Fruit fly (Drosophila melanogaster) whole organism, embryonic: ENCODE measurements around the gene Rpn2.

Source experiments
- Antp ChIP-seq: fragments of 200-800 bp; sonication (Bioruptor generic); optimal IDR thresholded peaks from 3 replicates; lab custom pipeline; 2016; ENCODE audit warnings: missing biosample characterization, missing genetic modification characterization
- Atf-2 ChIP-seq: fragments of 200-800 bp; sonication (Bioruptor generic); optimal IDR thresholded peaks from 2 replicates; lab custom pipeline; 2016; ENCODE audit warnings: missing biosample characterization, missing genetic modification characterization
- CG10462 ChIP-seq: fragments of 200-800 bp; sonication (Bioruptor generic); optimal IDR thresholded peaks from 2 replicates; lab custom pipeline; 2016; ENCODE audit warnings: missing biosample characterization, missing genetic modification characterization
- CG11504 ChIP-seq: fragments of 200-800 bp; sonication (Bioruptor generic); optimal IDR thresholded peaks from 3 replicates; lab custom pipeline; 2019; ENCODE audit warnings: missing biosample characterization, mild to moderate bottlenecking, missing genetic modification characterization, moderate library complexity
- CG12769 ChIP-seq: fragments of 200-800 bp; sonication (Bioruptor generic); optimal IDR thresholded peaks from 2 replicates; lab custom pipeline; 2019; ENCODE audit warnings: missing biosample characterization, mild to moderate bottlenecking, missing genetic modification characterization, moderate library complexity
- CG13123 ChIP-seq: fragments of 200-800 bp; sonication (Bioruptor generic); optimal IDR thresholded peaks from 2 replicates; lab custom pipeline; 2016; ENCODE audit warnings: missing biosample characterization, missing genetic modification characterization
- CG13296 ChIP-seq: fragments of 200-800 bp; sonication (Bioruptor generic); optimal IDR thresholded peaks from 3 replicates; lab custom pipeline; 2018; ENCODE audit warnings: missing biosample characterization, mild to moderate bottlenecking, missing genetic modification characterization
- CG15073 ChIP-seq: fragments of 200-800 bp; sonication (Bioruptor generic); optimal IDR thresholded peaks from 2 replicates; lab custom pipeline; 2016; ENCODE audit warnings: missing biosample characterization, missing genetic modification characterization
- CG1529 ChIP-seq: fragments of 200-800 bp; sonication (Bioruptor generic); optimal IDR thresholded peaks from 3 replicates; lab custom pipeline; 2018; ENCODE audit warnings: missing biosample characterization, missing genetic modification characterization
- CG17802 ChIP-seq: fragments of 200-800 bp; sonication (Bioruptor generic); optimal IDR thresholded peaks from 2 replicates; lab custom pipeline; 2018; ENCODE audit warnings: missing biosample characterization, mild to moderate bottlenecking, missing genetic modification characterization, moderate library complexity
- CG2120 ChIP-seq: fragments of 200-800 bp; sonication (Bioruptor generic); optimal IDR thresholded peaks from 3 replicates; lab custom pipeline; 2016; ENCODE audit warnings: missing biosample characterization, missing genetic modification characterization
- CG34376 ChIP-seq: fragments of 200-800 bp; sonication (Bioruptor generic); optimal IDR thresholded peaks from 2 replicates; lab custom pipeline; 2018; ENCODE audit warnings: missing biosample characterization, mild to moderate bottlenecking, missing genetic modification characterization
- CG34422 ChIP-seq: fragments of 200-800 bp; sonication (Bioruptor generic); IDR thresholded peaks from 3 replicates; pipeline ENCODE4 v1.3.6; 2022; ENCODE audit warnings: missing biosample characterization, missing genetic modification characterization
- CG4730 ChIP-seq: fragments of 200-800 bp; sonication (Bioruptor generic); IDR thresholded peaks from 2 replicates; pipeline ENCODE4 v1.3.6; 2022; ENCODE audit warnings: missing biosample characterization, missing genetic modification characterization
- CG6791 ChIP-seq: fragments of 200-800 bp; sonication (Bioruptor generic); IDR thresholded peaks from 3 replicates; pipeline ENCODE4 v1.3.6; 2022; ENCODE audit warnings: missing biosample characterization, missing genetic modification characterization; ENCODE audit not compliant: partially characterized antibody
- CG7839 ChIP-seq: fragments of 200-800 bp; sonication (Bioruptor generic); optimal IDR thresholded peaks from 3 replicates; lab custom pipeline; 2018; ENCODE audit warnings: missing biosample characterization, mild to moderate bottlenecking, missing genetic modification characterization, moderate library complexity
- CG8290 ChIP-seq, 3 experiments: fragments of 200-800 bp; sonication (Bioruptor generic); optimal IDR thresholded peaks; 2 replicates each; lab custom pipeline; 2016 to 2019; ENCODE audit warnings: missing biosample characterization in 3 of 3, missing genetic modification characterization in 3 of 3, mild to moderate bottlenecking in 2 of 3, moderate library complexity in 1 of 3
- CG9609 ChIP-seq: fragments of 200-800 bp; sonication (Bioruptor generic); optimal IDR thresholded peaks from 3 replicates; lab custom pipeline; 2016; ENCODE audit warnings: missing biosample characterization, missing genetic modification characterization
- CHES-1-like ChIP-seq: fragments of 200-800 bp; sonication (Bioruptor generic); optimal IDR thresholded peaks from 2 replicates; lab custom pipeline; 2016; ENCODE audit warnings: missing biosample characterization, missing genetic modification characterization
- Dfd ChIP-seq, 2 experiments: fragments of >200 bp; optimal IDR thresholded peaks; 2 replicates each; lab custom pipeline; 2017; ENCODE audit warnings: missing biosample characterization in 2 of 2, missing genetic modification characterization in 2 of 2
- Dll ChIP-seq: fragments of 200-800 bp; sonication (Bioruptor generic); IDR thresholded peaks from 4 replicates; pipeline ENCODE4 v1.3.6; 2022; ENCODE audit warnings: missing biosample characterization, missing genetic modification characterization; ENCODE audit not compliant: partially characterized antibody
- Doc2 ChIP-seq: fragments of 200-800 bp; sonication (Bioruptor generic); IDR thresholded peaks from 2 replicates; pipeline ENCODE4 v1.3.6; 2022; ENCODE audit warnings: missing biosample characterization, missing genetic modification characterization
- Hand ChIP-seq: fragments of 200-800 bp; sonication (Bioruptor generic); optimal IDR thresholded peaks from 2 replicates; lab custom pipeline; 2017; ENCODE audit warnings: mild to moderate bottlenecking, missing biosample characterization, missing genetic modification reagents, missing genetic modification characterization
- NK7.1 ChIP-seq: fragments of 200-800 bp; sonication (Bioruptor generic); optimal IDR thresholded peaks from 3 replicates; lab custom pipeline; 2016; ENCODE audit warnings: missing biosample characterization, missing genetic modification characterization
- Neu2 ChIP-seq: fragments of 200-800 bp; sonication (Bioruptor generic); optimal IDR thresholded peaks from 3 replicates; lab custom pipeline; 2016; ENCODE audit warnings: missing biosample characterization, missing genetic modification characterization, borderline replicate concordance
- Nf-YC ChIP-seq: fragments of 200-800 bp; optimal IDR thresholded peaks from 3 replicates; lab custom pipeline; 2019; ENCODE audit warnings: missing biosample characterization, mild to moderate bottlenecking, missing genetic modification characterization, moderate library complexity
- Opbp ChIP-seq: fragments of 200-800 bp; sonication (Bioruptor generic); IDR thresholded peaks from 3 replicates; pipeline ENCODE4 v1.3.6; 2022; ENCODE audit warnings: missing biosample characterization, missing genetic modification characterization; ENCODE audit not compliant: partially characterized antibody
- Pdp1 ChIP-seq, 2 experiments: fragments of 200-800 bp; sonication (Bioruptor generic); optimal IDR thresholded peaks; 3 replicates each; lab custom pipeline; 2016; ENCODE audit warnings: missing biosample characterization in 2 of 2, missing genetic modification characterization in 2 of 2, mild to moderate bottlenecking in 1 of 2, moderate library complexity in 1 of 2
- Rfx ChIP-seq: fragments of 200-800 bp; sonication (Bioruptor generic); IDR thresholded peaks from 2 replicates; pipeline ENCODE4 v1.3.6; 2022; ENCODE audit warnings: missing biosample characterization, missing genetic modification characterization
- Sox100B ChIP-seq: fragments of 200-800 bp; sonication (Bioruptor generic); optimal IDR thresholded peaks from 3 replicates; lab custom pipeline; 2018; ENCODE audit warnings: missing biosample characterization, mild to moderate bottlenecking, missing genetic modification characterization
- Tbp ChIP-seq: fragments of >200 bp; optimal IDR thresholded peaks from 2 replicates; lab custom pipeline; 2018; ENCODE audit warnings: missing biosample characterization, missing genetic modification characterization
- ac ChIP-seq: fragments of 200-800 bp; sonication (Bioruptor generic); optimal IDR thresholded peaks from 3 replicates; lab custom pipeline; 2017; ENCODE audit warnings: missing biosample characterization, mild to moderate bottlenecking, missing genetic modification characterization
- croc ChIP-seq: fragments of 200-800 bp; sonication (Bioruptor generic); conservative IDR thresholded peaks from 3 replicates; pipeline ENCODE4 v1.3.6; 2022; ENCODE audit warnings: missing biosample characterization, missing genetic modification characterization
- dmrt11E ChIP-seq: fragments of 200-800 bp; sonication (Bioruptor generic); optimal IDR thresholded peaks from 3 replicates; lab custom pipeline; 2018; ENCODE audit warnings: missing biosample characterization, mild to moderate bottlenecking, missing genetic modification characterization, moderate library complexity
- ewg ChIP-seq: fragments of 200-800 bp; sonication (Bioruptor generic); optimal IDR thresholded peaks from 3 replicates; lab custom pipeline; 2017; ENCODE audit warnings: mild to moderate bottlenecking, missing biosample characterization, missing genetic modification reagents, missing genetic modification characterization
- ftz-f1 ChIP-seq: fragments of 200-800 bp; sonication (Bioruptor generic); optimal IDR thresholded peaks from 2 replicates; lab custom pipeline; 2016; ENCODE audit warnings: missing biosample characterization, missing genetic modification characterization
- fu2 ChIP-seq: fragments of 200-800 bp; sonication (Bioruptor generic); optimal IDR thresholded peaks from 2 replicates; lab custom pipeline; 2016; ENCODE audit warnings: missing biosample characterization, missing genetic modification characterization
- gsb ChIP-seq: fragments of 200-800 bp; sonication (Bioruptor generic); IDR thresholded peaks from 2 replicates; pipeline ENCODE4 v1.3.6; 2022; ENCODE audit warnings: missing biosample characterization, missing genetic modification characterization
- hb ChIP-seq: fragments of 200-800 bp; sonication (Bioruptor generic); IDR thresholded peaks from 3 replicates; pipeline ENCODE4 v1.3.6; 2022; ENCODE audit warnings: missing biosample characterization, missing genetic modification characterization; ENCODE audit not compliant: partially characterized antibody
- pfk ChIP-seq: fragments of 200-800 bp; sonication (Bioruptor generic); optimal IDR thresholded peaks from 2 replicates; lab custom pipeline; 2018; ENCODE audit warnings: missing biosample characterization, mild to moderate bottlenecking, missing genetic modification characterization, moderate library complexity
- prd ChIP-seq, 3 experiments: fragments of >200 bp in 2 of 3; fragments of 200-800 bp in 1 of 3; sonication (Bioruptor generic) in 1 of 3; optimal IDR thresholded peaks in 2 of 3; IDR thresholded peaks in 1 of 3; 2 replicates in 2 of 3; 3 replicates in 1 of 3; pipeline versions ENCODE4 v1.3.6 to Lab custom; 2017 to 2022; ENCODE audit warnings: missing biosample characterization in 1 of 3, missing genetic modification characterization in 1 of 3
- ro ChIP-seq: fragments of 200-800 bp; sonication (Bioruptor generic); IDR thresholded peaks from 2 replicates; pipeline ENCODE4 v1.3.6; 2022; ENCODE audit warnings: missing biosample characterization, missing genetic modification characterization
- sc ChIP-seq, 3 experiments: fragments of >200 bp in 2 of 3; fragments of 200-800 bp in 1 of 3; sonication (Bioruptor generic) in 1 of 3; optimal IDR thresholded peaks; 2 replicates in 2 of 3; 3 replicates in 1 of 3; lab custom pipeline; 2017; ENCODE audit warnings: mild to moderate bottlenecking in 1 of 3, missing biosample characterization in 1 of 3, missing genetic modification characterization in 1 of 3, missing genetic modification reagents in 1 of 3
- tap ChIP-seq: fragments of 200-800 bp; optimal IDR thresholded peaks from 3 replicates; lab custom pipeline; 2019; ENCODE audit warnings: missing biosample characterization, mild to moderate bottlenecking, missing genetic modification characterization, moderate library complexity
- trh ChIP-seq: fragments of 200-800 bp; sonication (Bioruptor generic); optimal IDR thresholded peaks from 2 replicates; lab custom pipeline; 2016; ENCODE audit warnings: missing biosample characterization, missing genetic modification characterization
- unc-4 ChIP-seq: fragments of 200-800 bp; sonication (Bioruptor generic); IDR thresholded peaks from 2 replicates; pipeline ENCODE4 v1.3.6; 2022; ENCODE audit warnings: missing biosample characterization, missing genetic modification characterization; ENCODE audit not compliant: partially characterized antibody

Rpn2 gene

dm6 chr3R:29157418-29158398 is 4.4 kb downstream of the Rpn2 start, which contains the start of gene rdog (continued):
- TF ChIP-seq sc (optimal IDR thresholded peaks at IDR 0.05; lab: Kevin White, UChicago) (no peak), sc (GFP tag; optimal IDR thresholded peaks at IDR 0.05; lab: Kevin White, UChicago) (peak; percentile 62), CHES-1-like (peak; percentile 79), pfk (GFP tag; lab: Kevin White, UChicago) (no peak), croc (GFP tag; lab: Robert Waterston, UW) (peak; percentile 68), CG1529 (GFP tag; lab: Kevin White, UChicago) (peak; percentile 61), fu2 (GFP tag; lab: Kevin White, UChicago) (peak; percentile 65), hb (GFP tag; lab: Robert Waterston, UW) (no peak), CG12769 (tag; lab: Kevin White, UChicago) (peak; percentile 77), ac (peak; percentile 66), Dll (GFP tag; lab: Robert Waterston, UW) (no peak), CG4730 (GFP tag; lab: Robert Waterston, UW) (no peak), CG2120 (GFP tag; lab: Kevin White, UChicago) (peak; percentile 88), Sox100B (no peak), CG10462 (peak; percentile 75), Pdp1 (GFP tag; optimal IDR thresholded peaks at IDR 0.05; lab: Kevin White, UChicago) (peak; percentile 65 to 84), CG34422 (GFP tag; lab: Robert Waterston, UW) (no peak), CG34376 (GFP tag; lab: Kevin White, UChicago) (peak; percentile 86), Antp (GFP tag; lab: Kevin White, UChicago) (peak; percentile 82), CG13296 (GFP tag; lab: Kevin White, UChicago) (peak; percentile 76), Atf-2 (peak; percentile 85), CG15073 (GFP tag; lab: Kevin White, UChicago) (no peak), dmrt11E (tag; lab: Kevin White, UChicago) (peak; percentile 82), CG8290 (GFP tag; optimal IDR thresholded peaks at IDR 0.05; lab: Kevin White, UChicago) (peak; percentile 71), CG8290 (tag; optimal IDR thresholded peaks at IDR 0.05; lab: Kevin White, UChicago) (peak in 1 of 2 experiments; percentile 84), NK7.1 (GFP tag; lab: Kevin White, UChicago) (peak; percentile 62), Tbp (GFP tag; lab: Kevin White, UChicago) (no peak), ro (GFP tag; lab: Robert Waterston, UW) (no peak), Doc2 (GFP tag; lab: Robert Waterston, UW) (no peak), prd (optimal IDR thresholded peaks at IDR 0.05; lab: Kevin White, UChicago) (no peak), prd (GFP tag; IDR thresholded peaks at IDR 0.05; lab: Robert Waterston, UW) (peak; percentile 65; the same call in 2 of the 3 replicates), ftz-f1 (GFP tag; lab: Kevin White, UChicago) (peak; percentile 15), CG7839 (tag; lab: Kevin White, UChicago) (peak; percentile 88), Dfd (GFP tag; optimal IDR thresholded peaks at IDR 0.05; lab: Kevin White, UChicago) (no peak), trh (GFP tag; lab: Kevin White, UChicago) (no peak), Rfx (GFP tag; lab: Robert Waterston, UW) (peak; percentile 74), CG6791 (GFP tag; lab: Robert Waterston, UW) (peak; percentile 46; the same call in 1 of the 3 replicates), Opbp (GFP tag; lab: Robert Waterston, UW) (0 out of 3 replicates have a peak, but pooled peaks have one; percentile 46), CG9609 (GFP tag; lab: Kevin White, UChicago) (peak; percentile 75), gsb (GFP tag; lab: Robert Waterston, UW) (no peak), unc-4 (GFP tag; lab: Robert Waterston, UW) (no peak), CG13123 (GFP tag; lab: Kevin White, UChicago) (peak; percentile 57), tap (tag; lab: Kevin White, UChicago) (peak; percentile 73), Neu2 (GFP tag; lab: Kevin White, UChicago) (peak; percentile 2), Hand (GFP tag; lab: Kevin White, UChicago) (peak; percentile 73), CG17802 (tag; lab: Kevin White, UChicago) (peak; percentile 39), Nf-YC (tag; lab: Kevin White, UChicago) (peak; percentile 71), ewg (GFP tag; lab: Kevin White, UChicago) (peak; percentile 37), CG11504 (tag; lab: Kevin White, UChicago) (peak; percentile 75)
